Fruit fly (Drosophila melanogaster) whole organism, embryonic: ENCODE results near the gene CG44271.

Experiments
- Aef1 ChIP-seq: fragments of 200-800 bp; sonication (Bioruptor generic); IDR thresholded peaks from 3 replicates; pipeline ENCODE4 v1.3.6; 2022; ENCODE audit warnings: missing biosample characterization, missing genetic modification characterization
- Atf6 ChIP-seq: fragments of 200-800 bp; sonication (Bioruptor generic); IDR thresholded peaks from 2 replicates; pipeline ENCODE4 v1.3.6; 2022; ENCODE audit warnings: missing biosample characterization, missing genetic modification characterization
- CG10462 ChIP-seq: fragments of 200-800 bp; sonication (Bioruptor generic); optimal IDR thresholded peaks from 2 replicates; lab custom pipeline; 2016; ENCODE audit warnings: missing biosample characterization, missing genetic modification characterization
- CG11696 ChIP-seq: fragments of 200-800 bp; sonication (Bioruptor generic); IDR thresholded peaks from 2 replicates; pipeline ENCODE4 v1.3.6; 2022; ENCODE audit warnings: missing biosample characterization, missing genetic modification characterization
- CG12104 ChIP-seq: fragments of 200-800 bp; sonication (Bioruptor generic); optimal IDR thresholded peaks from 3 replicates; lab custom pipeline; 2016; ENCODE audit warnings: missing biosample characterization, missing genetic modification characterization
- CG12744 ChIP-seq: fragments of 200-800 bp; sonication (Bioruptor generic); optimal IDR thresholded peaks from 2 replicates; lab custom pipeline; 2016; ENCODE audit warnings: missing biosample characterization, missing genetic modification characterization
- CG14860 ChIP-seq: fragments of 200-800 bp; sonication (Bioruptor generic); IDR thresholded peaks from 3 replicates; pipeline ENCODE4 v1.3.6; 2022; ENCODE audit warnings: missing biosample characterization, missing genetic modification characterization; ENCODE audit not compliant: partially characterized antibody
- CG1792 ChIP-seq: fragments of 200-800 bp; sonication (Bioruptor generic); optimal IDR thresholded peaks from 2 replicates; lab custom pipeline; 2016; ENCODE audit warnings: missing biosample characterization, missing genetic modification characterization
- CG18619 ChIP-seq: fragments of 200-800 bp; sonication (Bioruptor generic); optimal IDR thresholded peaks from 3 replicates; lab custom pipeline; 2017; ENCODE audit warnings: missing biosample characterization, mild to moderate bottlenecking, missing genetic modification characterization
- CG2116 ChIP-seq: fragments of 200-800 bp; sonication (Bioruptor generic); optimal IDR thresholded peaks from 3 replicates; lab custom pipeline; 2018; ENCODE audit warnings: missing biosample characterization, mild to moderate bottlenecking, missing genetic modification characterization
- CG30403 ChIP-seq: fragments of 200-800 bp; sonication (Bioruptor generic); optimal IDR thresholded peaks from 3 replicates; lab custom pipeline; 2016; ENCODE audit warnings: missing biosample characterization, missing genetic modification characterization
- CG31441 ChIP-seq: fragments of 200-800 bp; sonication (Bioruptor generic); IDR thresholded peaks from 2 replicates; pipeline ENCODE4 v1.3.6; 2022; ENCODE audit warnings: missing biosample characterization, missing genetic modification characterization
- CG4360 ChIP-seq: fragments of 200-800 bp; sonication (Bioruptor generic); IDR thresholded peaks from 2 replicates; pipeline ENCODE4 v1.3.6; 2022; ENCODE audit warnings: missing biosample characterization, missing genetic modification characterization
- CG5245 ChIP-seq: fragments of 200-800 bp; sonication (Bioruptor generic); optimal IDR thresholded peaks from 3 replicates; lab custom pipeline; 2016; ENCODE audit warnings: missing biosample characterization, missing genetic modification characterization
- CG6272 ChIP-seq: fragments of 200-800 bp; sonication (Bioruptor generic); IDR thresholded peaks from 2 replicates; pipeline ENCODE4 v1.3.6; 2022; ENCODE audit warnings: missing biosample characterization, missing genetic modification characterization
- CG7963 ChIP-seq: fragments of 200-800 bp; sonication (Bioruptor generic); IDR thresholded peaks from 3 replicates; pipeline ENCODE4 v1.3.6; 2022; ENCODE audit warnings: missing biosample characterization, missing genetic modification characterization; ENCODE audit not compliant: partially characterized antibody
- CG9215 ChIP-seq: fragments of 200-800 bp; sonication (Bioruptor generic); IDR thresholded peaks from 2 replicates; pipeline ENCODE4 v1.3.6; 2022; ENCODE audit warnings: missing biosample characterization, missing genetic modification characterization
- Camta ChIP-seq: fragments of 200-800 bp; sonication (Bioruptor generic); optimal IDR thresholded peaks from 2 replicates; lab custom pipeline; 2016; ENCODE audit warnings: missing biosample characterization, missing genetic modification characterization
- Dfd ChIP-seq, 2 experiments: fragments of >200 bp; optimal IDR thresholded peaks; 2 replicates each; lab custom pipeline; 2017; ENCODE audit warnings: missing biosample characterization in 2 of 2, missing genetic modification characterization in 2 of 2
- Ets65A ChIP-seq: fragments of 200-800 bp; sonication (Bioruptor generic); peaks from one replicate; lab custom pipeline; 2016; ENCODE audit warnings: missing biosample characterization, missing genetic modification characterization
- Ets97D ChIP-seq: fragments of 200-800 bp; sonication (Bioruptor generic); optimal IDR thresholded peaks from 3 replicates; lab custom pipeline; 2016; ENCODE audit warnings: missing biosample characterization, missing genetic modification characterization
- HLH3B ChIP-seq: fragments of 200-800 bp; sonication (Bioruptor generic); IDR thresholded peaks from 2 replicates; pipeline ENCODE4 v1.3.6; 2022; ENCODE audit warnings: missing biosample characterization, missing genetic modification characterization
- HLH54F ChIP-seq: fragments of 200-800 bp; sonication (Bioruptor generic); optimal IDR thresholded peaks from 3 replicates; lab custom pipeline; 2016; ENCODE audit warnings: missing biosample characterization, missing genetic modification characterization
- Hr51 ChIP-seq, 2 experiments: fragments of 200-800 bp; sonication (Bioruptor generic); optimal IDR thresholded peaks; 2 replicates in 1 of 2; 3 replicates in 1 of 2; lab custom pipeline; 2016 to 2018; ENCODE audit warnings: missing biosample characterization in 2 of 2, missing genetic modification characterization in 2 of 2, mild to moderate bottlenecking in 1 of 2, moderate library complexity in 1 of 2
- Lhr ChIP-seq: fragments of 200-800 bp; sonication (Bioruptor generic); optimal IDR thresholded peaks from 3 replicates; lab custom pipeline; 2017; ENCODE audit warnings: mild to moderate bottlenecking, missing biosample characterization, missing genetic modification reagents, missing genetic modification characterization
- Lpt ChIP-seq: fragments of >200 bp; optimal IDR thresholded peaks from 2 replicates; lab custom pipeline; 2018; ENCODE audit warnings: missing biosample characterization, missing genetic modification characterization
- MESR4 ChIP-seq: fragments of 200-800 bp; sonication (Bioruptor generic); optimal IDR thresholded peaks from 2 replicates; lab custom pipeline; 2018; ENCODE audit warnings: missing biosample characterization, mild to moderate bottlenecking, missing genetic modification characterization, moderate library complexity
- Meics ChIP-seq: fragments of 200-800 bp; sonication (Bioruptor generic); optimal IDR thresholded peaks from 2 replicates; lab custom pipeline; 2017; ENCODE audit warnings: missing biosample characterization, mild to moderate bottlenecking, missing genetic modification characterization
- Myb ChIP-seq: fragments of 200-800 bp; sonication (Bioruptor generic); optimal IDR thresholded peaks from 2 replicates; lab custom pipeline; 2016; ENCODE audit warnings: missing biosample characterization, missing genetic modification characterization
- NK7.1 ChIP-seq: fragments of 200-800 bp; sonication (Bioruptor generic); optimal IDR thresholded peaks from 3 replicates; lab custom pipeline; 2016; ENCODE audit warnings: missing biosample characterization, missing genetic modification characterization
- Opbp ChIP-seq: fragments of 200-800 bp; sonication (Bioruptor generic); IDR thresholded peaks from 3 replicates; pipeline ENCODE4 v1.3.6; 2022; ENCODE audit warnings: missing biosample characterization, missing genetic modification characterization; ENCODE audit not compliant: partially characterized antibody
- Stat92E ChIP-seq, 3 experiments: fragments of >200 bp in 2 of 3; fragments of 200-800 bp in 1 of 3; sonication (Bioruptor generic) in 1 of 3; optimal IDR thresholded peaks; 2 replicates each; lab custom pipeline; 2017 to 2019; ENCODE audit warnings: missing biosample characterization in 3 of 3, missing genetic modification characterization in 3 of 3, mild to moderate bottlenecking in 1 of 3, moderate library complexity in 1 of 3
- Xrp1 ChIP-seq: fragments of 200-800 bp; sonication (Bioruptor generic); IDR thresholded peaks from 2 replicates; pipeline ENCODE4 v1.3.6; 2022; ENCODE audit warnings: missing biosample characterization, missing genetic modification characterization
- YL-1 ChIP-seq: fragments of 200-800 bp; sonication (Bioruptor generic); optimal IDR thresholded peaks from 3 replicates; lab custom pipeline; 2017; ENCODE audit warnings: missing biosample characterization, mild to moderate bottlenecking, missing genetic modification characterization
- ac ChIP-seq: fragments of 200-800 bp; sonication (Bioruptor generic); optimal IDR thresholded peaks from 3 replicates; lab custom pipeline; 2017; ENCODE audit warnings: missing biosample characterization, mild to moderate bottlenecking, missing genetic modification characterization
- crol ChIP-seq: fragments of 200-800 bp; sonication (Bioruptor generic); IDR thresholded peaks from 2 replicates; pipeline ENCODE4 v1.3.6; 2022; ENCODE audit warnings: missing biosample characterization, missing genetic modification characterization
- da ChIP-seq: fragments of 200-800 bp; sonication (Bioruptor generic); optimal IDR thresholded peaks from 2 replicates; lab custom pipeline; 2016; ENCODE audit warnings: missing biosample characterization, missing genetic modification characterization
- ems ChIP-seq: fragments of 200-800 bp; sonication (Bioruptor generic); optimal IDR thresholded peaks from 3 replicates; lab custom pipeline; 2016; ENCODE audit warnings: missing biosample characterization, missing genetic modification characterization
- gsb ChIP-seq: fragments of 200-800 bp; sonication (Bioruptor generic); IDR thresholded peaks from 2 replicates; pipeline ENCODE4 v1.3.6; 2022; ENCODE audit warnings: missing biosample characterization, missing genetic modification characterization
- hbn ChIP-seq: fragments of 200-800 bp; sonication (Bioruptor generic); IDR thresholded peaks from 2 replicates; pipeline ENCODE4 v1.3.6; 2022; ENCODE audit warnings: missing biosample characterization, missing genetic modification characterization; ENCODE audit not compliant: partially characterized antibody
- jumu ChIP-seq: fragments of 200-800 bp; sonication (Bioruptor generic); optimal IDR thresholded peaks from 3 replicates; lab custom pipeline; 2016; ENCODE audit warnings: missing biosample characterization, missing genetic modification characterization
- lab ChIP-seq: fragments of 200-800 bp; sonication (Bioruptor generic); optimal IDR thresholded peaks from 3 replicates; lab custom pipeline; 2017; ENCODE audit warnings: missing biosample characterization, missing genetic modification characterization, mild to moderate bottlenecking, moderate library complexity, missing genetic modification reagents
- lbe ChIP-seq: fragments of 200-800 bp; sonication (Bioruptor generic); optimal IDR thresholded peaks from 2 replicates; lab custom pipeline; 2016; ENCODE audit warnings: missing biosample characterization, mild to moderate bottlenecking, missing genetic modification characterization
- mld ChIP-seq: fragments of 200-800 bp; sonication (Bioruptor generic); IDR thresholded peaks from 3 replicates; pipeline ENCODE4 v1.3.6; 2022; ENCODE audit warnings: missing biosample characterization, missing genetic modification characterization; ENCODE audit not compliant: partially characterized antibody
- nerfin-1 ChIP-seq: fragments of 200-800 bp; sonication (Bioruptor generic); optimal IDR thresholded peaks from 3 replicates; lab custom pipeline; 2019; ENCODE audit warnings: missing biosample characterization, mild to moderate bottlenecking, missing genetic modification characterization, moderate library complexity
- nerfin-2 ChIP-seq: fragments of 200-800 bp; sonication (Bioruptor generic); IDR thresholded peaks from 2 replicates; pipeline ENCODE4 v1.3.6; 2022; ENCODE audit warnings: missing biosample characterization, missing genetic modification characterization; ENCODE audit not compliant: partially characterized antibody
- pum ChIP-seq: fragments of 200-800 bp; sonication (Bioruptor generic); optimal IDR thresholded peaks from 2 replicates; lab custom pipeline; 2016; ENCODE audit warnings: missing biosample characterization, missing genetic modification characterization
- shn ChIP-seq: fragments of 200-800 bp; sonication (Bioruptor generic); optimal IDR thresholded peaks from 3 replicates; lab custom pipeline; 2016; ENCODE audit warnings: missing biosample characterization, missing genetic modification characterization
- sim ChIP-seq: fragments of 200-800 bp; sonication (Bioruptor generic); IDR thresholded peaks from 2 replicates; pipeline ENCODE4 v1.3.6; 2022; ENCODE audit warnings: missing biosample characterization, missing genetic modification characterization
- zfh1 ChIP-seq: fragments of 200-800 bp; sonication (Bioruptor generic); IDR thresholded peaks from 3 replicates; pipeline ENCODE4 v1.3.6; 2022; ENCODE audit warnings: missing biosample characterization, missing genetic modification characterization

CG44271 gene

dm6 chr2L:6794956-6795522, 47.3 kb upstream of the CG44271 start (continued):
- no peak for TF ChIP-seq CG4360 (GFP tag; lab: Robert Waterston, UW)
- peak; percentile 38 for TF ChIP-seq ems (GFP tag; lab: Kevin White, UChicago)
- TF ChIP-seq CG6272 (GFP tag; lab: Robert Waterston, UW) = no peak
- no peak for TF ChIP-seq Ets65A
- peak in 1 of 2 experiments; percentile 29 for TF ChIP-seq Hr51 (GFP tag; optimal IDR thresholded peaks at IDR 0.05; lab: Kevin White, UChicago)
- 0 out of 3 replicates have a peak, but pooled peaks have one; percentile 30 for TF ChIP-seq mld (GFP tag; lab: Robert Waterston, UW)
- no peak; the same call in 1 of the 2 replicates for TF ChIP-seq CG9215
- no peak for TF ChIP-seq CG12104
- no peak for TF ChIP-seq Stat92E (GFP tag; optimal IDR thresholded peaks at IDR 0.05; lab: Kevin White, UChicago)
- no peak for TF ChIP-seq CG18619 (GFP tag; lab: Kevin White, UChicago)
- TF ChIP-seq Camta (GFP tag; lab: Kevin White, UChicago) = peak; percentile 8
- no peak for TF ChIP-seq MESR4 (GFP tag; lab: Kevin White, UChicago)
- TF ChIP-seq Ets97D = no peak
- peak; percentile 46 for TF ChIP-seq lab
- TF ChIP-seq CG1792 (GFP tag; lab: Kevin White, UChicago) = no peak
- peak; percentile 19 for TF ChIP-seq HLH54F (GFP tag; lab: Kevin White, UChicago)
- no peak for TF ChIP-seq Aef1 (GFP tag; lab: Robert Waterston, UW)
- no peak for TF ChIP-seq YL-1 (GFP tag; lab: Kevin White, UChicago)
- 0 out of 2 replicates have a peak, but pooled peaks have one; percentile 43 for TF ChIP-seq sim (GFP tag; lab: Robert Waterston, UW)
- TF ChIP-seq CG7963 = no peak
- TF ChIP-seq nerfin-1 = peak; percentile 99
- TF ChIP-seq Opbp = no peak
- no peak for TF ChIP-seq Lpt (GFP tag; lab: Kevin White, UChicago)
- TF ChIP-seq Xrp1 = peak; percentile 37; the same call in 1 of the 2 replicates
- TF ChIP-seq Lhr (GFP tag; lab: Kevin White, UChicago) = no peak
- TF ChIP-seq zfh1 (GFP tag; lab: Robert Waterston, UW) = peak; percentile 41; the same call in 1 of the 3 replicates
- TF ChIP-seq hbn (GFP tag; lab: Robert Waterston, UW) = no peak
- no peak for TF ChIP-seq CG2116 (GFP tag; lab: Kevin White, UChicago)
- no peak for TF ChIP-seq CG5245 (GFP tag; lab: Kevin White, UChicago)
- peak; percentile 3 for TF ChIP-seq Myb
- TF ChIP-seq NK7.1 = no peak
- peak; percentile 56 for TF ChIP-seq Meics (GFP tag; lab: Kevin White, UChicago)
- TF ChIP-seq CG14860 = no peak
- peak; percentile 28 for TF ChIP-seq CG12744 (GFP tag; lab: Kevin White, UChicago)
- no peak for TF ChIP-seq nerfin-2 (GFP tag; lab: Robert Waterston, UW)
- no peak for TF ChIP-seq CG10462 (GFP tag; lab: Kevin White, UChicago)
- no peak for TF ChIP-seq da (GFP tag; lab: Kevin White, UChicago)
- peak; percentile 10 for TF ChIP-seq ac (GFP tag; lab: Kevin White, UChicago)
- TF ChIP-seq crol (GFP tag; lab: Robert Waterston, UW) = peak; percentile 55
- TF ChIP-seq Dfd (GFP tag; optimal IDR thresholded peaks at IDR 0.05; lab: Kevin White, UChicago) = no peak
- 0 out of 2 replicates have a peak, but pooled peaks have one; percentile 18 for TF ChIP-seq HLH3B (GFP tag; lab: Robert Waterston, UW)
- TF ChIP-seq jumu = no peak
- peak; percentile 30 for TF ChIP-seq CG30403 (GFP tag; lab: Kevin White, UChicago)
- TF ChIP-seq CG31441 = 0 out of 2 replicates have a peak, but pooled peaks have one; percentile 15
- peak; percentile 97 for TF ChIP-seq CG11696 (GFP tag; lab: Robert Waterston, UW)
- TF ChIP-seq Atf6 (GFP tag; lab: Robert Waterston, UW) = no peak
- no peak for TF ChIP-seq pum (GFP tag; lab: Kevin White, UChicago)
- TF ChIP-seq lbe = no peak
- TF ChIP-seq gsb (GFP tag; lab: Robert Waterston, UW) = no peak
- TF ChIP-seq shn (GFP tag; lab: Kevin White, UChicago) = peak; percentile 21
